Worm (Caenorhabditis elegans): ENCODE data around the gene F20C5.5.

F20C5.5 gene

DNA sequence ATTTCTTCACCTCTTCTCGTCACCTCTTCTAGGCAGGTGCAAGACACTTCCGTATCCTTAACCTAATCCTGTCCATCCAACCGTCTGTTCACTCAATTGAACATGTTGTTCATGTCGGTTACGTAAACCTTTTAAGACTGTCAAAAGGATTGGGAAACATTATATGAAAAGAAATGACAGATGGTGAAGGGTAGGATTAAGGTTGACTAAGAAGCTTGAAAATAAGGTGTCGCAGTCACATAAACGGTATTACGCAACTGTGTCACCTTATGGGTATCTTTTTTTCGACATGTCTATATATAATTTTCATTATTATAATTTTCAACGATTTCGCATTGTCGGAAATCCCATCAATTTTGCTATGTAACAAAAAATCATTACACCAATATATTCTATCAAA is 46.6 kb downstream of the F20C5.5 start:
- TF ChIP-seq nhr-6 (tag; optimal IDR thresholded peaks at IDR 0.05) (no peak), unc-39 (tag; optimal IDR thresholded peaks at IDR 0.05) (no peak)

DNA sequence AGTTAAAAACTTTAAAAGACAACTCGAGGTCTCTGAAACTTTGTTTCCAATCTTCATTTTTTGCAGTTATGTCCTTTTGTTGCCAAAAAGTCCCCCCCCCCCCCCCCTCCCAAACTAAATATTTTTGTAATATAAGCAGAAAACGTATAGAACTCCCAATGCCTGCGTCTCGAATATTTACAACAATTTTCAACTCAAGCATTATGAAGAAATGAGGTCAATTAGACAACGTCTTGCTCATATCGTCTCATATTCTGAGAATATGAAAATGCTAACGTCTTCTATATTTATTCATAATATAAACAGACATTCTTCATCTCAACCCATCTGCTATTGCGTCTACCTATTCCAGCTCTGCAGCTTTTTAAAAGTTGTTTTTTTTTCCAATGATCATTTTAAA is 51.3 kb downstream of the F20C5.5 start, which contains the start of gene H23L24.1:
H23L24.1 (plus strand) TSS at position 301 of the 400 bp plus-strand sequence.
- no peak for TF ChIP-seq nhr-77 (tag; optimal IDR thresholded peaks at IDR 0.05)
- TF ChIP-seq lin-13 (GFP tag; optimal IDR thresholded peaks at IDR 0.05): no peak
- TF ChIP-seq ceh-16 (tag; optimal IDR thresholded peaks at IDR 0.05): no peak
- no peak for TF ChIP-seq nhr-10 (tag; optimal IDR thresholded peaks at IDR 0.05)
